Worm (Caenorhabditis elegans): ENCODE measurements around the gene pals-40.

Gene pals-40

DNA sequence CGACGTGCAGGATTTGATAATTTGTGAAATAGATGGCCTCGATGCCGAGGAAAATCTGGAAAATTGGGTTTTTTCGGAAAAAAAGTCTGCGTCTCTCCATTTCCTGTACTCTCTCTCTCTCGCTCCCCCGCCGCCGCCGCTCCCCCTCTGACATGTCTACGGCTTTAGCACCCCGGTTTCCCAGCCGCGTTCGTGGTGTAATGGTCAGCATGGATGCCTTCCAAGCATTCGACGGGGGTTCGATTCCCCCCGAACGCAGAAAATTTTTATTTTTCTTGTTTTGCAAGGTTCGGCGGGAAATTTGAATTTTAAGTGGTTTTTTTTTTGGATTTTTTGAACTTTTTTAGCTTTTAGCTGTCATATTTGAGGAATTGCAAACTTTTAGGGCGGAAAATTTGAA is 46.5 kb upstream of the pals-40 start (continued):
- TF ChIP-seq daf-16 (GFP tag; optimal IDR thresholded peaks at IDR 0.05) = peak; percentile 37 to 52
- TF ChIP-seq daf-16 (tag; optimal IDR thresholded peaks at IDR 0.05) = peak; percentile 58
- peak; percentile 67; the same call in 1 of the 2 replicates for TF ChIP-seq php-3 (GFP tag; IDR thresholded peaks at IDR 0.05)
- peak; percentile 76 for TF ChIP-seq mep-1 (tag; optimal IDR thresholded peaks at IDR 0.05)
- TF ChIP-seq dve-1 (tag; optimal IDR thresholded peaks at IDR 0.05; ENCODE audit: insufficient read depth) = peak; percentile 67
- TF ChIP-seq gei-8 (GFP tag; optimal IDR thresholded peaks at IDR 0.05) = peak; percentile 14
- TF ChIP-seq mxl-3 (GFP tag; optimal IDR thresholded peaks at IDR 0.05) = peak; percentile 46
- no peak for TF ChIP-seq ceh-32 (tag; optimal IDR thresholded peaks at IDR 0.05; ENCODE audit: poor library complexity)
- no peak for TF ChIP-seq ceh-28 (tag; optimal IDR thresholded peaks at IDR 0.05)
- TF ChIP-seq daf-19 (GFP tag; conservative IDR thresholded peaks at IDR 0.05) = no peak

DNA sequence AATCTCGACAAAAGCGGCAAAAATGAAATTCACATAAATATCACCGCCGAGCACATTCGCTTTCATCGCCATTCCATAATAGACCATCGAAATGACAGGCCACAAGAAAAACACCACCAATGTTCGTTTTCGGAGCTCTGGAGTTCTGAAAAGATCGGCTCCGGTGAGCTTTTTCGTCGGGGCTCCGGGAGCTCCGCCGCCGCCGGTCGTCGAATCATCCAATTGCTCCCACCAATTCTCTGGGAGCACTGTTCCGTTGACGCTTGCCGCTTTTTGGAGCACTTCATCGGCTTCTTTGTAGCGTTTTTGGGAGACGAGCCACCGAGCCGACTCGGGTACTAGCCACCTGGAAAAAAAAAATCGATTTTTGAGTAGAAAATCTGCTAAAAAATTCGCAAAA is 43.6 kb upstream of the pals-40 start:
- TF ChIP-seq set-16 (GFP tag; IDR thresholded peaks at IDR 0.05) (peak; percentile 76), egl-43 (GFP tag; IDR thresholded peaks at IDR 0.05) (no peak)

DNA sequence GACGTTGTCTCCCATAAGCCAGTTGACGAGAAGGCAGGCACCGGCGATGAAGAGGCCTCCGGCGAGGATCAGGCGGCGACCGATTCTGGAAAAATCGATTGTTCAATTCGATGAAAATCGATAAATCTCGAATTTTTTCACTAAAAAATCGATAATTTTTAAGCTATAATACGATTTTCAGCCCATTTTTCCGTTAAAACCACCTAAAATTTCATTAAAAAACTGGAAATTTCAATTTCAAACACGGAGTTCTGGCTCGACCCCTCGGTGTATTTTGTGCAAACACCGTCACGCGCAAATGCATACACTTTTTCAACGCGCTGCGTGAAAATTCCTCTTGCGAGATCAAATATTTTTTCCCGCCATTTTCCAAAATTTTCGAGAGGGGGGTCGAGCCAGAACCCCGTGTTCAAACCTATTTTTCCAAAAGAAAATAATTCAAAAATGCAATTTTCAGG is 42.6 kb upstream of the pals-40 start:
- TF ChIP-seq aha-1 (tag) = peak; percentile 20
- peak; percentile 69 for TF ChIP-seq ceh-28 (tag; optimal IDR thresholded peaks at IDR 0.05)
- TF ChIP-seq set-16 (GFP tag; IDR thresholded peaks at IDR 0.05) = peak; percentile 31; the same call in 1 of the 2 replicates

DNA sequence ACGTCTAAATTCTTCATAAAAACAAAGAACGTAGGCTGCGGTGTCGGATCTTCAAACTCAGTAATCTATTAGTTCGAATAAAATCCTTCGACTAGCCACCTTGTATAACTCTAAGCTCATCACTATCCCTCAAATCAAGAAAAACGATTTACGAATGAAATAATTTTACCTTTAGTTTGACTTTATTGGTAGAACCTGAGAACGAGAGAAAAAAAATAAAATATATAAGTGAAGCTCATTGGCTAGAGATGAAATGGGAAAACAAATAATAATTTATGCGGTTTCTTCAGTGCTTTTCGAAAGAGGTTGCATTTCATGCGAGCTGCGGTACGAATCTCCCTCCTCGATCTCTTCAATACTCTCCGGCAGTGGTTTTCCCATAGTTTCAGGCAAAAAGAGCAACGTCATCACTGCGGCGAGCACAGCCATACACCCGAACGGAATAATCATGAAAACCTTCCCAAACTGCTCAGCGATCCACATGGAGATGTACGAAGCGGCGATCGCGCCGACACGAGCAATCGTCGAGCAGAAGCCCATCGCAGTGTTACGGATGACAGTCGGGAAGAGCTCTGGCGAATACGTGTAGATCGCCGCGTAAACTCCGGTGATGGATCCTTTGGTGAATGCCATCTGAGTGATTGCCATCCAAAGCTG is 42.0 kb upstream of the pals-40 start:
- peak; percentile 34 for TF ChIP-seq unc-130 (GFP tag; optimal IDR thresholded peaks at IDR 0.05)
- peak; percentile 75 for TF ChIP-seq spr-3 (GFP tag; optimal IDR thresholded peaks at IDR 0.05)
- TF ChIP-seq lsy-2 (tag; optimal IDR thresholded peaks at IDR 0.05) = peak; percentile 81 to 87
- TF ChIP-seq daf-19 (GFP tag; conservative IDR thresholded peaks at IDR 0.05) = peak; percentile 97; the same call in 1 of the 2 replicates
- peak; percentile 92 for TF ChIP-seq pha-4 (GFP tag; IDR thresholded peaks at IDR 0.05)
- no peak for TF ChIP-seq pha-4 (tag; optimal IDR thresholded peaks at IDR 0.05)
- TF ChIP-seq duxl-1 (tag; optimal IDR thresholded peaks at IDR 0.05; ENCODE audit: poor library complexity) = peak; percentile 46
- TF ChIP-seq rbr-2 (tag; optimal IDR thresholded peaks at IDR 0.05) = peak; percentile 48
- TF ChIP-seq arid-1 (GFP tag; conservative IDR thresholded peaks at IDR 0.05) = peak; percentile 66; the same call in 1 of the 2 replicates
- peak; percentile 33; the same call in 1 of the 2 replicates for TF ChIP-seq dmd-9 (GFP tag; IDR thresholded peaks at IDR 0.05)
- peak; percentile 51 for TF ChIP-seq nhr-25 (tag; optimal IDR thresholded peaks at IDR 0.05; ENCODE audit: borderline replicate concordance, insufficient read depth)
- no peak; the same call in 1 of the 2 replicates for TF ChIP-seq php-3 (GFP tag; IDR thresholded peaks at IDR 0.05)
- peak; percentile 84 for TF ChIP-seq T26A8.4 (GFP tag; IDR thresholded peaks at IDR 0.05)
- TF ChIP-seq R02D3.7 (tag; optimal IDR thresholded peaks at IDR 0.05) = peak; percentile 35
- peak; percentile 38 for TF ChIP-seq F10B5.3 (tag; optimal IDR thresholded peaks at IDR 0.05)
- TF ChIP-seq ztf-11 (tag; optimal IDR thresholded peaks at IDR 0.05) = no peak
- no peak for TF ChIP-seq ceh-82 (tag; optimal IDR thresholded peaks at IDR 0.05)
- peak; percentile 12 for TF ChIP-seq jun-1 (tag; optimal IDR thresholded peaks at IDR 0.05)
- TF ChIP-seq F37D6.2 (tag; optimal IDR thresholded peaks at IDR 0.05) = peak; percentile 17
- TF ChIP-seq F49E8.2 (tag; optimal IDR thresholded peaks at IDR 0.05; ENCODE audit: borderline replicate concordance) = peak; percentile 90
- TF ChIP-seq ces-1 (GFP tag; optimal IDR thresholded peaks at IDR 0.05) = no peak
- no peak for TF ChIP-seq mxl-3 (GFP tag; optimal IDR thresholded peaks at IDR 0.05)
- peak; percentile 74 for TF ChIP-seq Y5F2A.4 (GFP tag; optimal IDR thresholded peaks at IDR 0.05)
- no peak; the same call in none of the 2 replicates for TF ChIP-seq egl-43 (GFP tag; IDR thresholded peaks at IDR 0.05)
- peak in 1 of 2 experiments; percentile 83 for TF ChIP-seq ZK546.5 (tag; optimal IDR thresholded peaks at IDR 0.05)
- TF ChIP-seq daf-12 (tag; optimal IDR thresholded peaks at IDR 0.05) = no peak
- peak; percentile 71 for TF ChIP-seq snpc-1.2 (GFP tag; IDR thresholded peaks at IDR 0.05)
- TF ChIP-seq mep-1 (tag; optimal IDR thresholded peaks at IDR 0.05) = peak; percentile 94
- TF ChIP-seq madf-9 (GFP tag; conservative IDR thresholded peaks at IDR 0.05) = peak; percentile 16
- no peak for TF ChIP-seq zip-2 (tag; optimal IDR thresholded peaks at IDR 0.05)
- TF ChIP-seq fos-1 (tag; optimal IDR thresholded peaks at IDR 0.05) = no peak
- no peak for TF ChIP-seq nhr-76 (tag; optimal IDR thresholded peaks at IDR 0.05)
- TF ChIP-seq saeg-2 (GFP tag; IDR thresholded peaks at IDR 0.05) = peak; percentile 72
- peak; percentile 93 for TF ChIP-seq lin-13 (GFP tag; optimal IDR thresholded peaks at IDR 0.05)
- TF ChIP-seq ceh-62 (tag; optimal IDR thresholded peaks at IDR 0.05) = no peak

Data from whole organism, L4 larva.